Worm (Caenorhabditis elegans) whole organism, L2 larva: ENCODE results near the gene D1053.2.

Source experiments
- C34F6.9 ChIP-seq: fragments of 150-350 bp; optimal IDR thresholded peaks from 2 replicates; lab custom pipeline; 2014; ENCODE audit warnings: missing biosample characterization, missing genetic modification characterization
- F13H6.1 ChIP-seq: sonication (generic microtip); optimal IDR thresholded peaks from 2 replicates; lab custom pipeline; 2016; ENCODE audit warnings: missing genetic modification characterization, missing compliant biosample characterization
- R02D3.7 ChIP-seq: fragments of 150-350 bp; optimal IDR thresholded peaks from 2 replicates; lab custom pipeline; 2014; ENCODE audit warnings: missing biosample characterization, missing genetic modification characterization
- Y55F3AM.14 ChIP-seq: fragments of 200-800 bp; sonication (Bioruptor generic); optimal IDR thresholded peaks from 2 replicates; lab custom pipeline; 2018; ENCODE audit warnings: mild to moderate bottlenecking, missing genetic modification characterization, missing compliant biosample characterization
- ZK546.5 ChIP-seq: sonication (generic microtip); optimal IDR thresholded peaks from 2 replicates; lab custom pipeline; 2017; ENCODE audit warnings: missing biosample characterization, missing genetic modification characterization
- aly-2 ChIP-seq: fragments of 150-350 bp; optimal IDR thresholded peaks from 2 replicates; lab custom pipeline; 2014; ENCODE audit warnings: missing biosample characterization, missing genetic modification characterization
- blmp-1 ChIP-seq: sonication (generic microtip); optimal IDR thresholded peaks from 2 replicates; lab custom pipeline; 2017; ENCODE audit warnings: missing genetic modification characterization, mild to moderate bottlenecking, missing compliant biosample characterization, antibody characterized with exemption, moderate library complexity; ENCODE audit not compliant: insufficient read depth
- ceh-16 ChIP-seq: fragments of 150-350 bp; optimal IDR thresholded peaks from 2 replicates; lab custom pipeline; 2014; ENCODE audit warnings: missing biosample characterization, missing genetic modification characterization
- ceh-82 ChIP-seq: fragments of 150-350 bp; optimal IDR thresholded peaks from 2 replicates; lab custom pipeline; 2014; ENCODE audit warnings: missing biosample characterization, missing genetic modification characterization
- crh-2 ChIP-seq: sonication (generic microtip); optimal IDR thresholded peaks from 2 replicates; lab custom pipeline; 2017; ENCODE audit warnings: missing biosample characterization, missing genetic modification characterization
- egl-27 ChIP-seq: sonication (generic microtip); optimal IDR thresholded peaks from 3 replicates; lab custom pipeline; 2017; ENCODE audit warnings: missing biosample characterization, missing genetic modification reagents, missing genetic modification characterization
- elt-1 ChIP-seq: fragments of 150-350 bp; optimal IDR thresholded peaks from 2 replicates; lab custom pipeline; 2014; ENCODE audit warnings: missing biosample characterization, missing genetic modification characterization
- elt-3 ChIP-seq: sonication (generic microtip); optimal IDR thresholded peaks from 2 replicates; lab custom pipeline; 2017; ENCODE audit warnings: missing biosample characterization, missing genetic modification characterization
- fos-1 ChIP-seq: fragments of 150-350 bp; optimal IDR thresholded peaks from 2 replicates; lab custom pipeline; 2014; ENCODE audit warnings: missing biosample characterization, missing genetic modification characterization
- gmeb-1 ChIP-seq: fragments of 150-350 bp; optimal IDR thresholded peaks from 2 replicates; lab custom pipeline; 2014; ENCODE audit warnings: missing biosample characterization, missing genetic modification characterization
- lin-11 ChIP-seq: fragments of 150-350 bp; sonication (generic microtip); optimal IDR thresholded peaks from 2 replicates; lab custom pipeline; 2014; ENCODE audit warnings: missing biosample characterization, missing genetic modification characterization, inconsistent platforms, mixed read lengths
- lin-13 ChIP-seq: fragments of 150-350 bp; optimal IDR thresholded peaks from 2 replicates; lab custom pipeline; 2014; ENCODE audit warnings: missing biosample characterization, missing genetic modification reagents, missing genetic modification characterization
- lin-39 ChIP-seq: fragments of 150-350 bp; optimal IDR thresholded peaks from 2 replicates; lab custom pipeline; 2014; ENCODE audit warnings: missing biosample characterization, missing genetic modification reagents, missing genetic modification characterization
- lsy-2 ChIP-seq, 2 experiments: fragments of 150-350 bp in 1 of 2; sonication (generic microtip) in 1 of 2; optimal IDR thresholded peaks; 2 replicates each; lab custom pipeline; 2014 to 2017; ENCODE audit warnings: missing biosample characterization in 2 of 2, missing genetic modification characterization in 2 of 2
- mbf-1 ChIP-seq: sonication (generic microtip); optimal IDR thresholded peaks from 2 replicates; lab custom pipeline; 2017; ENCODE audit warnings: missing biosample characterization, missing genetic modification characterization
- mdl-1 ChIP-seq, 2 experiments: fragments of 150-350 bp in 1 of 2; sonication (generic microtip) in 1 of 2; optimal IDR thresholded peaks; 2 replicates each; lab custom pipeline; 2017; ENCODE audit warnings: missing biosample characterization in 2 of 2, missing genetic modification characterization in 2 of 2
- nhr-11 ChIP-seq: fragments of 150-350 bp; optimal IDR thresholded peaks from 2 replicates; lab custom pipeline; 2014; ENCODE audit warnings: missing biosample characterization, missing genetic modification characterization
- nhr-12 ChIP-seq: fragments of 150-350 bp; optimal IDR thresholded peaks from 2 replicates; lab custom pipeline; 2014; ENCODE audit warnings: missing biosample characterization, missing genetic modification characterization
- nhr-129 ChIP-seq: fragments of 150-350 bp; optimal IDR thresholded peaks from 2 replicates; lab custom pipeline; 2014; ENCODE audit warnings: missing biosample characterization, missing genetic modification characterization
- nhr-21 ChIP-seq: fragments of 150-350 bp; optimal IDR thresholded peaks from 2 replicates; lab custom pipeline; 2014; ENCODE audit warnings: missing biosample characterization, missing genetic modification characterization
- nhr-237 ChIP-seq: fragments of 150-350 bp; optimal IDR thresholded peaks from 2 replicates; lab custom pipeline; 2014; ENCODE audit warnings: missing biosample characterization, missing genetic modification characterization
- nhr-25 ChIP-seq: fragments of 150-350 bp; sonication (generic microtip); optimal IDR thresholded peaks from 3 replicates; lab custom pipeline; 2014; ENCODE audit warnings: missing biosample characterization, missing genetic modification characterization
- nhr-6 ChIP-seq: fragments of 150-350 bp; optimal IDR thresholded peaks from 2 replicates; lab custom pipeline; 2014; ENCODE audit warnings: missing biosample characterization, missing genetic modification characterization
- peb-1 ChIP-seq: fragments of 150-350 bp; optimal IDR thresholded peaks from 2 replicates; lab custom pipeline; 2014; ENCODE audit warnings: missing biosample characterization, missing genetic modification characterization
- sem-4 ChIP-seq: fragments of 150-350 bp; optimal IDR thresholded peaks from 2 replicates; lab custom pipeline; 2014; ENCODE audit warnings: missing biosample characterization, missing genetic modification reagents, missing genetic modification characterization
- sma-3 ChIP-seq: sonication (generic microtip); optimal IDR thresholded peaks from 2 replicates; lab custom pipeline; 2016; ENCODE audit warnings: missing genetic modification reagents, missing genetic modification characterization, missing compliant biosample characterization
- sma-9 ChIP-seq, 2 experiments: fragments of 150-350 bp in 1 of 2; sonication (generic microtip) in 1 of 2; optimal IDR thresholded peaks; 2 replicates each; lab custom pipeline; 2014 to 2016; ENCODE audit warnings: missing genetic modification characterization in 2 of 2, mild to moderate bottlenecking in 1 of 2, missing biosample characterization in 1 of 2, missing compliant biosample characterization in 1 of 2, missing genetic modification reagents in 1 of 2, moderate library complexity in 1 of 2
- unc-39 ChIP-seq: fragments of 150-350 bp; optimal IDR thresholded peaks from 2 replicates; lab custom pipeline; 2014; ENCODE audit warnings: missing biosample characterization, missing genetic modification characterization
- unc-62 ChIP-seq: fragments of 150-350 bp; optimal IDR thresholded peaks from 2 replicates; lab custom pipeline; 2014; ENCODE audit warnings: missing biosample characterization, missing genetic modification reagents, missing genetic modification characterization

The D1053.2 gene

DNA sequence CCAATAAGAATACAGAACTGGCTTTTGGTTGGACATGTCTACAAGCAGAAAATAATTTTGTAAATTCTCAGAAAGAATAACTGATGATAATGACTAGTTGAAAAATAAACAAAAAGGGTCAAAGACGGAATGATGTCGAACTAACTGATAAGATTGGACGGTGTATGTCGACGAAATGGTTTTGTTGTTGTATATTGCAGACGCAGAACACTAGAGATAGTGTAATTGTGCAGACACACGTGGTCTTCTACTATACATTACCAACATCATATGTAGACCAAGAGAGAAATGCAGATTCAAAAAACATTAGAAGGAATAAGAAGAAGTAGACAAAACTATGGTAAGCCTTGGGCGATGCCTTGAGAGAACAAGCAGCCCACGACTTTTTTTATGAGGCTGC is at the start of gene D1053.2, which contains the start of gene gst-42:
Gene D1053.2 (plus strand): TSS at position 391 of the 400 bp plus-strand sequence.
Gene gst-42 (minus strand): TSS at position 176 of the 400 bp plus-strand sequence.
- TF ChIP-seq crh-2 (peak; percentile 89), sma-3 (GFP tag; lab: Kevin White, UChicago) (peak; percentile 72), gmeb-1 (peak; percentile 40), elt-3 (no peak), nhr-12 (no peak), sma-9 (GFP tag; optimal IDR thresholded peaks at IDR 0.05; lab: Kevin White, UChicago) (peak; percentile 97), sma-9 (tag; optimal IDR thresholded peaks at IDR 0.05; lab: Kevin White, UChicago) (no peak), egl-27 (tag; lab: Kevin White, UChicago) (peak; percentile 9), blmp-1 (tag; lab: Kevin White, UChicago) (peak; percentile 5), R02D3.7 (tag; lab: Kevin White, UChicago) (no peak), mdl-1 (tag; optimal IDR thresholded peaks at IDR 0.05; lab: Kevin White, UChicago) (peak; percentile 47 to 78), lin-13 (GFP tag; lab: Kevin White, UChicago) (no peak), sem-4 (no peak), lin-39 (tag; lab: Kevin White, UChicago) (no peak), lsy-2 (tag; optimal IDR thresholded peaks at IDR 0.05; lab: Kevin White, UChicago) (peak in 1 of 2 experiments; percentile 42), F13H6.1 (tag; lab: Kevin White, UChicago) (peak; percentile 45), peb-1 (tag; lab: Kevin White, UChicago) (no peak), nhr-21 (tag; lab: Kevin White, UChicago) (peak; percentile 18), fos-1 (peak; percentile 87), unc-62 (GFP tag; lab: Kevin White, UChicago) (no peak), nhr-129 (tag; lab: Kevin White, UChicago) (peak; percentile 62), unc-39 (no peak), C34F6.9 (tag; lab: Kevin White, UChicago) (no peak)

DNA sequence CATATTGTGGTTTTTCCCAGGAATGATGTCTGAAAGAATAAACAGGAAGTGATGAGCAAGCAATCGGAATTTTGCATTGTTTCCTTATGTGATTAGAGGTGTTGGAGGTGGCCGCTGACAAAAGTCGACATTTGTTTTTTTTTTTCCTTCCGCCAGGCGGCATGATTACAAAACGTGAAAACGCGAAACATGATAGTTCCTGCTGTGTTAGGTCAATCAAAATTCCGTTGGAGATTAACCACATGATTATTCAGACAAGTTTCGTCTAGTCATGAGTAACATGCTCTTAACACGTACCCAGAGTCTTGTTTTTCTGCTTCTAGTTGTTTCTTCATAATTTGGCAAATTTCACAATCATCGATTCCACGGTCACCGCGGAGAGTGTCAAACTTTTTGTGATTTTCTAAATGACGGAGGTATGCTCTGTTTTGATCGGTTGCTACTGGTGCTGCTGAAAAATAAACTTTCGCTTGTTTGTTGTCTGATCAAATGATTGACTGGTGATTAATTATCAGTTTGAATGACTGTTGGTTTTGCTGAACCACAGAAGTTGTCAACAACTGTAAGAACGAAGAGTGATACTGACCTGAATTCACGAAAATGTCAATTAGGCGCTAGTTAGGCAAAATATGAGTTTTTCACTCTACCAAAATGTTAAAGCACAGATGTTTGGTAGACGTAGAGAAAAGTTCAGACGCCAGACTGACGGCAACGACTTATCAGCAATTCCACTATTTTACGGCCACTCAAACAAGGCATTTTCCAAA is 48.6 kb upstream of the D1053.2 start:
- no peak for TF ChIP-seq nhr-237 (tag; lab: Kevin White, UChicago)
- no peak for TF ChIP-seq F13H6.1 (tag; lab: Kevin White, UChicago)
- TF ChIP-seq, all 48 proteins: peak for 0

DNA sequence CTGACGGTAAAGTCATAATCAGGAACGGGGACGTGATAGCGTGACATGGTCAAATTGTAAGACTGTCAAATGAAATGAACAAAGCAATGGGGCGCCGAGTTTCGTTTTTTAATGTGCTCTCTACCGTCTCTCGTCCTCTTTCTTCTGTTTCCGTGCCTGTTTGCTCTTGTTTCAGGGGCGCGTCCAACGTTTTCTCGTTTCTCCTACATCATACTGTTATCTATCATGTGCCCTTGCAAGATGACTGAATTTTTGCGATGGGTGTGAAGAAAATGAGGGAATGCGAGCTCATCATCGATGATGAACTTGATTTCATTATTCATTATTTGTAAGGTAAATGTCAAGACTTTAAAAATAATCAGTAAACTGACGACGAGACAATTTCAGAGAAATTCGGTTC is 47.1 kb upstream of the D1053.2 start, which contains the start of gene T04F8.7:
Gene T04F8.7 (minus strand): TSS at position 130 of the 400 bp plus-strand sequence.
- TF ChIP-seq crh-2 (peak; percentile 11), fos-1 (peak; percentile 83), lin-13 (GFP tag; lab: Kevin White, UChicago) (no peak), peb-1 (tag; lab: Kevin White, UChicago) (no peak), F13H6.1 (tag; lab: Kevin White, UChicago) (peak; percentile 6), sma-9 (GFP tag; optimal IDR thresholded peaks at IDR 0.05; lab: Kevin White, UChicago) (peak; percentile 24), sma-9 (tag; optimal IDR thresholded peaks at IDR 0.05; lab: Kevin White, UChicago) (no peak)

DNA sequence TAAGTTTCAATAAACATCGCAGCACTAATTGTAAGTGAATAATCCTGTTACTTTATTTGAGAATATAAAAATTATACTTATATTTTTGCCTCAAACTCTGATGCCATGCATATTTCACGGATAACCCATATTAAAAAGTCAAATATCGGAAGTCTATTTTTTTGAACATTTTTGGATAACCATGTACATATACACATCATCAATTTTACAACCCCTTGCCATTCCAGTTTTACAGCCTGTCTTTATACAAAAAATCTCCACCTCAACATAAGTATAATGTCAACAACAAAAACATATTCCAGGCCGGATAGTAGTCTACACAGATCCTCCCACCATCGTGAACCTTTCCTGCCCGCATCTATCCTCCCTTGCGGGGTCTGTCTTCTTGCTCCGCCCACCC is 43.7 kb upstream of the D1053.2 start, which contains the start of gene hnd-1:
Gene hnd-1 (plus strand): TSS at position 301 of the 400 bp plus-strand sequence.
- TF ChIP-seq lsy-2 (tag; optimal IDR thresholded peaks at IDR 0.05; lab: Kevin White, UChicago) (no peak), aly-2 (tag; lab: Kevin White, UChicago) (no peak), C34F6.9 (tag; lab: Kevin White, UChicago) (no peak), nhr-25 (tag; lab: Kevin White, UChicago) (no peak), lin-11 (no peak)

DNA sequence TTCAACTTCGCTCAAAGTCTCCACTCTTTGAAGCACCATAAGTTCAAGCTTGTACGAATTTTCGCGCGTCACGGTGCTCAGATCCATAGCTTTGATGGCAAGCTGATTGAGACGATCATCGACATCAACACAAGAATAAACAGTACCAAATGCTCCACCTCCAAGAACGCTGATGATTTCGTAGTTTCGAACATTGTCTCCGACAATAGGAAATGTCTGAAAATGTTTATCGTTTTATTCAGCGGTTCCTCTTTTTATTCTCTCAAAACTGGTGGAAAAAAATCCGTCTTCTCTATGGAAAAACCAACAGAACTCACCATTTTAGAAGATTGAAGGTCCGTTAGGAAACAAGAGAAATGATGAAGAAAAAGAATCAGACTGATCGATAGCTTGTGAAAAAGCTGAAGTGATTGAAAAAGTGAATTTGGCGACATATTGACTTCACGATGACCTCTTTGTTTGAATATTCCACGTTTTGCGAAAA is 40.1 kb upstream of the D1053.2 start, which contains the start of gene C44C10.7:
Gene C44C10.7 (minus strand): TSS at position 434 of the 484 bp plus-strand sequence.
- TF ChIP-seq lin-11 (no peak), nhr-6 (tag; lab: Kevin White, UChicago) (no peak), elt-1 (tag; lab: Kevin White, UChicago) (no peak), ceh-82 (tag; lab: Kevin White, UChicago) (no peak), ZK546.5 (tag; lab: Kevin White, UChicago) (no peak), nhr-129 (tag; lab: Kevin White, UChicago) (no peak), ceh-16 (tag; lab: Kevin White, UChicago) (no peak), peb-1 (tag; lab: Kevin White, UChicago) (no peak), crh-2 (no peak), nhr-237 (tag; lab: Kevin White, UChicago) (no peak), sma-9 (GFP tag; optimal IDR thresholded peaks at IDR 0.05; lab: Kevin White, UChicago) (no peak), sma-9 (tag; optimal IDR thresholded peaks at IDR 0.05; lab: Kevin White, UChicago) (no peak), lin-13 (GFP tag; lab: Kevin White, UChicago) (no peak), nhr-25 (tag; lab: Kevin White, UChicago) (no peak), Y55F3AM.14 (GFP tag; lab: Kevin White, UChicago) (no peak), nhr-11 (tag; lab: Kevin White, UChicago) (no peak), mbf-1 (tag; lab: Kevin White, UChicago) (no peak), nhr-12 (no peak), sem-4 (no peak), mdl-1 (tag; optimal IDR thresholded peaks at IDR 0.05; lab: Kevin White, UChicago) (no peak)
